Fruit fly (Drosophila melanogaster): ENCODE data around the gene wuho.

The wuho gene

DNA sequence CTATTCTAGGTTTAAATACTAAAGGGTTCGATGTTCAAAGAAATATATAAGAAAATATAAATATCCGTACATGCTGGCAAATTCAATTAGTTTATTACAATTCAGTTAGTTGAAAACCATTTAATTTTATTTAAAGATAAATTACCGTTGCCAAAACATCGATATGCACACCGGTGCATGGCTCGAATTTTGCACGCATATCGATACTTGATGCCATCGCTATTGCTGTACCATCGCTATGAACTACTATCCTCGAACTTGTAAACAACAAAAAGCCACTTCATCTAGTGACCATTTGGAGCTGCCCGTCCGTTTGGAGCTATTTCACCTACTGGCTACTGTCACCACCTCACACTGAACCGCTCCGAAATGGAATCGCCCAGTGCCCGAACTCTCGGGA is 27.0 kb upstream of the wuho start, which contains the start of gene Josd:
TSS of gene Josd (plus strand) at position 270 of the 400 bp plus-strand sequence.
- TF ChIP-seq CG34367 (tag; optimal IDR thresholded peaks at IDR 0.05) (no peak), CG8301 (tag; optimal IDR thresholded peaks at IDR 0.05) (no peak), CG9948 (tag; optimal IDR thresholded peaks at IDR 0.05) (no peak), CG15710 (tag; optimal IDR thresholded peaks at IDR 0.05) (no peak), Pif1A (GFP tag; optimal IDR thresholded peaks at IDR 0.05) (no peak), CG10348 (GFP tag; IDR thresholded peaks at IDR 0.05) (no peak), Snoo (tag; optimal IDR thresholded peaks at IDR 0.05) (no peak), CG12605 (GFP tag; IDR thresholded peaks at IDR 0.05) (no peak), rn (GFP tag; IDR thresholded peaks at IDR 0.05) (no peak), CG8159 (tag; optimal IDR thresholded peaks at IDR 0.05) (no peak), Pif1B (GFP tag; optimal IDR thresholded peaks at IDR 0.05) (no peak), fd96Ca (GFP tag; IDR thresholded peaks at IDR 0.05) (no peak), gl (tag; optimal IDR thresholded peaks at IDR 0.05) (no peak), CG17806 (tag; optimal IDR thresholded peaks at IDR 0.05) (no peak), CG4496 (GFP tag; IDR thresholded peaks at IDR 0.05) (no peak), CG13204 (GFP tag; optimal IDR thresholded peaks at IDR 0.05) (no peak), EcR (GFP tag; optimal IDR thresholded peaks at IDR 0.05) (no peak), CG14655 (GFP tag; optimal IDR thresholded peaks at IDR 0.05) (no peak), CG32121 (GFP tag; IDR thresholded peaks at IDR 0.05) (no peak), D1 (tag; optimal IDR thresholded peaks at IDR 0.05) (no peak)

DNA sequence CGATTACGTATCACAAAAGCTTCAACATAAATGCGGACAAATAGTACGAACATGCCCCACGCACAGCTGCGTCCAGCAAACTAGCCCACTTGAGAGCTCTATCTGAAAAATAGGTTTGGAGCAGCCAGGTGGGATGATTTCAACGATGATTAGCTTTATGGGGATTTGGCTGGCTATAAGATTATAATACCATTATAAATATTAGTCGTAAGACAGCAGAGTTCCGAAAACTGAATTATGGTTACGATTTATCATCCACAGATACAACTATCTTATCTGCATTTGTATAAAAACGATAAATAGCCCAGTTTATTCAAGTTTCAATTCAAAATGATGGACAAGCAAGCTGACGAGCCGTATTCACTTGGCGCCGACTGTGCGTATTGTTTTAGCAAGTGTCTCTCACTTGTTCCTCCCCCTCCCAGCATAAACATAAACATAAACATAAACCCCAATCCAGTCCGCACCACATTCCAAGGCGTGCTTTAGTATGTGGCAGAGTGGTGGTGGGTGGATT is 24.2 kb upstream of the wuho start:
- TF ChIP-seq fd96Ca (GFP tag; IDR thresholded peaks at IDR 0.05), result 0 out of 3 replicates have a peak, but pooled peaks have one; percentile 48
- TF ChIP-seq CG34367 (tag; optimal IDR thresholded peaks at IDR 0.05), result peak; percentile 16
- TF ChIP-seq CG8159 (tag; optimal IDR thresholded peaks at IDR 0.05), result peak; percentile 32
- no peak for TF ChIP-seq CG4496 (GFP tag; IDR thresholded peaks at IDR 0.05)
- peak; percentile 69 for TF ChIP-seq CG32121 (GFP tag; IDR thresholded peaks at IDR 0.05)
- TF ChIP-seq CG10348 (GFP tag; IDR thresholded peaks at IDR 0.05), result no peak
- no peak for TF ChIP-seq Snoo (tag; optimal IDR thresholded peaks at IDR 0.05)
- TF ChIP-seq rn (GFP tag; IDR thresholded peaks at IDR 0.05), result 0 out of 2 replicates have a peak, but pooled peaks have one; percentile 15
- no peak for TF ChIP-seq Pif1B (GFP tag; optimal IDR thresholded peaks at IDR 0.05)
- TF ChIP-seq D1 (tag; optimal IDR thresholded peaks at IDR 0.05), result no peak
- peak; percentile 39 for TF ChIP-seq CG9948 (tag; optimal IDR thresholded peaks at IDR 0.05)
- peak; percentile 21 for TF ChIP-seq CG17806 (tag; optimal IDR thresholded peaks at IDR 0.05)
- peak; percentile 32 for TF ChIP-seq CG15710 (tag; optimal IDR thresholded peaks at IDR 0.05)
- TF ChIP-seq CG12605 (GFP tag; IDR thresholded peaks at IDR 0.05), result no peak
- peak; percentile 14 for TF ChIP-seq Pif1A (GFP tag; optimal IDR thresholded peaks at IDR 0.05)
- TF ChIP-seq Ets98B (GFP tag; IDR thresholded peaks at IDR 0.05), result peak; percentile 25; the same call in 1 of the 2 replicates
- peak; percentile 57 for TF ChIP-seq CG8301 (tag; optimal IDR thresholded peaks at IDR 0.05)
- TF ChIP-seq CG14655 (GFP tag; optimal IDR thresholded peaks at IDR 0.05), result no peak
- no peak for TF ChIP-seq gl (tag; optimal IDR thresholded peaks at IDR 0.05)
- TF ChIP-seq EcR (GFP tag; optimal IDR thresholded peaks at IDR 0.05), result no peak

DNA sequence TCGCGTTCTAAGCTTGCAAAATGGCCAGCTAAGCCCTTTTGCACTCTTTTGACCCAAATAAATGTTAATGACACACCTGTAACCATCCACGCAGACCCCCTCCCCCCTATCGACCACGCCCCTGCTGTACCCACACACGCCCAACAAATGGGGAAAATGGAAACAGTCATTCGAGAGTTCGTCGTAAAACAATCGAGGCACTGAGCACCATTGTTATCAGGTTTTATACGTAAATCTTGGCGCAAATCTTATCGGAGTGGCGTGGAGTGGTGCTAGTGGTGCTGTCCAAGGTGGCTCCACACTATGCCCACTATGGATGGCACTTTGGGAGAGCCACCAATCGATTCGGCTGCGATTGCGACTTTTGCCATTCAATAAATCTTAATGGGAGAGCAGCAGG is 23.4 kb upstream of the wuho start:
- TF ChIP-seq CG8301 (tag; optimal IDR thresholded peaks at IDR 0.05) (no peak), CG9948 (tag; optimal IDR thresholded peaks at IDR 0.05) (no peak), Pif1A (GFP tag; optimal IDR thresholded peaks at IDR 0.05) (no peak), CG4496 (GFP tag; IDR thresholded peaks at IDR 0.05) (no peak), CG14655 (GFP tag; optimal IDR thresholded peaks at IDR 0.05) (no peak), gl (tag; optimal IDR thresholded peaks at IDR 0.05) (no peak), Snoo (tag; optimal IDR thresholded peaks at IDR 0.05) (no peak), CG32121 (GFP tag; IDR thresholded peaks at IDR 0.05) (no peak), EcR (GFP tag; optimal IDR thresholded peaks at IDR 0.05) (no peak), CG34367 (tag; optimal IDR thresholded peaks at IDR 0.05) (no peak), CG15710 (tag; optimal IDR thresholded peaks at IDR 0.05) (no peak), Pif1B (GFP tag; optimal IDR thresholded peaks at IDR 0.05) (no peak), D1 (tag; optimal IDR thresholded peaks at IDR 0.05) (no peak), CG17806 (tag; optimal IDR thresholded peaks at IDR 0.05) (no peak), CG8159 (tag; optimal IDR thresholded peaks at IDR 0.05) (no peak), CG10348 (GFP tag; IDR thresholded peaks at IDR 0.05) (no peak), CG12605 (GFP tag; IDR thresholded peaks at IDR 0.05) (no peak), fd96Ca (GFP tag; IDR thresholded peaks at IDR 0.05) (no peak), rn (GFP tag; IDR thresholded peaks at IDR 0.05) (no peak), Ets98B (GFP tag; IDR thresholded peaks at IDR 0.05) (no peak)

DNA sequence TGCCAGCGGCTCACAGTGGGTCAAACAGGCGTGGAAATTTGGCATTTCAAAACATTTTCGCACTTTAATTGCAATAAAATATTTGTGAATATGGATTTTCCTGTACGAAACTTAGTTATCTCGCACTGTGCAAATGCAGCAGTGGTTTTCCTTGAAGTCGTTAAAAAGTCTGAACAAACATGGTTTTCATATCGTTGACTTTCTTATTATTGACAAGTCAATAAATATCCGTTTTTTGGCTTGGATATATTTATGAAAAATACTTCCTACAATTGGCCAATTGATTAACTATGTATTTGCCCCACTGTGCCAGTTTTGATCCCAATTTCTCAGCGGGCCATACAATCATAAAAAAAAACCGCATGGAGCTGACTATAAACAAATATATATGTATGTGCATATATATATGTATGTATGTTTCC is 22.4 kb upstream of the wuho start:
- TF ChIP-seq CG32121 (GFP tag; IDR thresholded peaks at IDR 0.05) (peak; percentile 95), CG17806 (tag; optimal IDR thresholded peaks at IDR 0.05) (peak; percentile 84), rn (GFP tag; IDR thresholded peaks at IDR 0.05) (peak; percentile 75; the same call in 1 of the 2 replicates), EcR (GFP tag; optimal IDR thresholded peaks at IDR 0.05) (no peak), gl (tag; optimal IDR thresholded peaks at IDR 0.05) (peak; percentile 59), CG12605 (GFP tag; IDR thresholded peaks at IDR 0.05) (peak; percentile 85), D1 (tag; optimal IDR thresholded peaks at IDR 0.05) (no peak), CG10348 (GFP tag; IDR thresholded peaks at IDR 0.05) (peak; percentile 82), CG9948 (tag; optimal IDR thresholded peaks at IDR 0.05) (peak; percentile 89), Pif1A (GFP tag; optimal IDR thresholded peaks at IDR 0.05) (peak; percentile 96), fd96Ca (GFP tag; IDR thresholded peaks at IDR 0.05) (peak; percentile 96), Ets98B (GFP tag; IDR thresholded peaks at IDR 0.05) (peak; percentile 88), CG15710 (tag; optimal IDR thresholded peaks at IDR 0.05) (peak; percentile 86), CG34367 (tag; optimal IDR thresholded peaks at IDR 0.05) (peak; percentile 84), CG8159 (tag; optimal IDR thresholded peaks at IDR 0.05) (peak; percentile 88), CG14655 (GFP tag; optimal IDR thresholded peaks at IDR 0.05) (peak; percentile 93), Pif1B (GFP tag; optimal IDR thresholded peaks at IDR 0.05) (peak; percentile 91), CG4496 (GFP tag; IDR thresholded peaks at IDR 0.05) (peak; percentile 92), CG8301 (tag; optimal IDR thresholded peaks at IDR 0.05) (peak; percentile 89), Snoo (tag; optimal IDR thresholded peaks at IDR 0.05) (peak; percentile 85), CG13204 (GFP tag; optimal IDR thresholded peaks at IDR 0.05) (peak; percentile 52)

DNA sequence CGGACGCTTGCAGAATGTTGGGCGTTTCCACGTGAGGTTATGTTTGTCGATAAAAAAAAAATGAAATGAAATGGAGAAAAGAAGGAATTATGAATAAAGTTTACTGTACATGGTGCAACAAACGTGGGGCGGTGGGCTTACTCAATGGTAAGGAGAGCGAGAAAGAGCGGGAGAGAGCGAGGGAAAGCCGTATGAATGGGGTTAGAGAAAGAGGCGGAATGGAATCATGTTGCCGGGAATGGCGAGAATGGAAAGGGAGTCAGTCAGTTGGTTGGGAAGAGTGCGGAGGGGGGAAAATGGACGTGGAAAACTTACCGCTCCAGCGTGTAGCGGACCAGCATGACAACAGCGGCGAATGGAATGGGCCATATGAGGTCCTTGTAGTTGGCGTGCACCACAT is 21.8 kb upstream of the wuho start:
- TF ChIP-seq CG4496 (GFP tag; IDR thresholded peaks at IDR 0.05) (peak; percentile 31; the same call in 1 of the 3 replicates), CG12605 (GFP tag; IDR thresholded peaks at IDR 0.05) (no peak), CG9948 (tag; optimal IDR thresholded peaks at IDR 0.05) (no peak), CG13204 (GFP tag; optimal IDR thresholded peaks at IDR 0.05) (no peak), CG10348 (GFP tag; IDR thresholded peaks at IDR 0.05) (no peak)

Data from whole organism, pupa.